Worm (Caenorhabditis elegans) whole organism, dauer: ENCODE results near the gene H03E18.2.
"Not testable (repeated sequence)": the region's sequence is repeated elsewhere in the genome, so short reads cannot be mapped to it uniquely, and the experiment has no call there.

Source experiments
- unc-62 ChIP-seq: sonication (generic microtip); optimal IDR thresholded peaks from 2 replicates; lab custom pipeline; 2017; ENCODE audit warnings: missing biosample characterization, missing genetic modification reagents, missing genetic modification characterization

The H03E18.2 gene

ce11 chrX:8545971-8546442 lies 25.7 kb upstream of the H03E18.2 start, which contains the start of gene sdha-1:
sdha-1 (minus strand) TSS chrX:8546021.
- TF ChIP-seq unc-62 (GFP tag; lab: Kevin White, UChicago) = no peak

DNA sequence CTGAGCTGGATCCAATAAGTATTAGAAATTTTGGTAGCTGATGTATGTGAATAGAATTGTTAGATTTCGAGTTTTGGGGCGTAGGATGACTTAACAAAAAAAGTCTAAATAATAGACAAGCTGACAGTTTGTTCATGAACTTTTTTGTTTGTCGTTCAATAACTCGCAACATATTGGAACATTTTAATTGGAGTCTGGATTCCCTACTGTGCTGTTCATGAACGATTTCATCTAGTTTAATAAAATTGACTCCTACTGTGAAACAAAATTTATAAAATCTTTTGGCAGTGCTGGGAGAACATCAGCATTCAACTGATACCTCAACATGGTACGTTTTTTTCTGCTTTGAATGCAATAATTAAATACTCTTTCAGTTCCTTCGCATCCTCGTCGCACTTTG lies 21.3 kb upstream of the H03E18.2 start, which contains the start of gene nspc-7:
TSS of gene nspc-7 (plus strand) at position 301 of the 400 bp plus-strand sequence.
- not testable (repeated sequence) for TF ChIP-seq unc-62 (GFP tag; lab: Kevin White, UChicago)

DNA sequence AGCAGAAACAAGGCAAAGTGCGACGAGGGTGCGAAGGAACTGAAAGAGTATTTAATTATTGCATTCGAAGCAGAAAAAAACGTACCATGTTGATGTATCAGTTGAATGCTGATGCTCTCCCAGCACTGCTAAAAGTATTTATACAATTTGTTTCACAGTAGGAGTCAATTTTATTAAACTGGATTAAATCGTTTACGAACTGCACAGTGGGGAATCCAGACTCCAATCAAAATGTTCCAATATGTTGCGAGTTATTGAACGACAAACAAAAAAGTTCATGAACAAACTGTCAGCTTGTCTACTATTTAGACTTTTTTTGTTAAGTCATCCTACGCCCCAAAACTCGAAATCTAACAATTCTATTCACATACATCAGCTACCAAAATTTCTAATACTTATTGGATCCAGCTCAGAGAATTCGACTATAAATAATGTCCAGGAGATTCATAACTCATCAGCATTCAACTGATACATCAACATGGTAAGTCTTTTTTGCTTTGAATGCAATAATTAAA lies 18.0 kb upstream of the H03E18.2 start, which contains the start of the genes nspc-4 and nspc-5:
TSS of gene nspc-4 (minus strand) at position 101 of the 515 bp plus-strand sequence.
TSS of gene nspc-5 (plus strand) at position 465 of the 515 bp plus-strand sequence.
- TF ChIP-seq unc-62 (GFP tag; lab: Kevin White, UChicago) = not testable (repeated sequence)

DNA sequence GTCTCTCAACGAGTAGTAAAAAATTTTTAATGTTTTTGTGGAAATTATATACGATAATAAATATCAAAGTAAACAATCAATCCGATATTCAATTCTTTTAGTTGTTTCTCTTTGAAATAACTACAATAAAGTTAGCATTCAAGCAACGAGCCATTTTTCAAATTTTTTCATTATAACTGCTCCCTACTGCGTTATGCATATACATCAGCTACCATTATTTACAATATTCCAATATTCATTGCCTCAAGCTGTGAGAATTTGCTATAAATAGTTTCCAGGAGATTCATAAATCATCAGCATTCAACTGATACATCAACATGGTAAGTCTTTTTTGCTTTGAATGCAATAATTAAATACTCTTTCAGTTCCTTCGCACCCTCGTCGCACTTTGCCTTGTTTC lies 16.5 kb upstream of the H03E18.2 start, which contains the start of gene nspc-3:
TSS of gene nspc-3 (plus strand) at position 301 of the 400 bp plus-strand sequence.
- no peak for TF ChIP-seq unc-62 (GFP tag; lab: Kevin White, UChicago)

- not testable (repeated sequence) for TF ChIP-seq unc-62 (GFP tag; lab: Kevin White, UChicago)
These were observed 14.7 kb upstream of the H03E18.2 start, which contains the start of gene nspc-1 for ce11 chrX:8535006-8535405. nspc-1 (minus strand) TSS chrX:8535106.

- TF ChIP-seq unc-62 (GFP tag; lab: Kevin White, UChicago) = no peak
These were observed 7.6 kb upstream of the H03E18.2 start, which contains the start of gene flp-5 for ce11 chrX:8527950-8528349. flp-5 (plus strand) TSS chrX:8528250.

DNA sequence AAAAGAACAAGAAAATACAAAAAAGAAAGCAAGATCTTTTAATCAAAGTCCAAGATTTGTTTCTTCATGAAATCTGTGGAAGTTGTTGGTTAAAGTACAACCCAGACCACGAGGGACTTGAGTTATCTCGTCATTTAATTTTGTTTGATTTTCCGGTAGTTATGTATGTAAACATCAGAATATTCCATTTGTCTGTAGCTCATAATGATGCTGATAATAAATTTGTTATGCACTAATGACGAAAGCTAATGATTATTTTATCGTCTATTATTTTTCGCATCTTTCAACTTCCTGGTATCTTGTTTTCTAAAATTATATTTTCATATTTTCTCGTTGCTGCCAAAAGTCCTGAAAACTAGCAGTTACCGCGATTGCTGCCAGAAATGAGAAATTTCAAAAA lies 2.7 kb upstream of the H03E18.2 start:
- no peak for TF ChIP-seq unc-62 (GFP tag; lab: Kevin White, UChicago)

ce11 chrX:8521614-8522013 lies 1.3 kb upstream of the H03E18.2 start, which contains the start of gene C03G5.14:
C03G5.14 (plus strand) TSS chrX:8521914.
- TF ChIP-seq unc-62 (GFP tag; lab: Kevin White, UChicago) = no peak

ce11 chrX:8509088-8509487 lies 11.2 kb downstream of the H03E18.2 start:
- TF ChIP-seq unc-62 (GFP tag; lab: Kevin White, UChicago) = no peak

- TF ChIP-seq unc-62 (GFP tag; lab: Kevin White, UChicago) = no peak
These were observed 12.7 kb downstream of the H03E18.2 start, which contains the start of gene H03E18.1 for ce11 chrX:8507576-8507975. H03E18.1 (plus strand) TSS chrX:8507876.

DNA sequence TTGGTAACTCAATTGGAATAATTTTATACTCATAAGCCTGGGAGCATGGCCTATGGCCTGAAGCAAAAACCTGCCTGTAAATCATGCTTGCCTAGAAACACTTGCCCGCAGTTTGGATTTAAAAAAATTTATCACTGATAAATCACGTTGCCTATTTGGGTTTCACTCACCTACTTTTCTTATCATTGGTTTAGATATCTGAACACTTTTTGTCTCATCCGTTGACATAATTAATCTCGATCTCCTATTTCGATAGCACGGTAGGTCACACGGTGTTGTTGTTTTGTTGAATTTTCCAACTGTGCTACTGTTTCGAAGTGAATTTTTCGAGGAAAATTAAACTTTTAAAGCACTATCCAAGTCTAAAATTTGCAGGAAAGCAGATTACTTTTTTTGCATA lies 13.2 kb downstream of the H03E18.2 start:
- TF ChIP-seq unc-62 (GFP tag; lab: Kevin White, UChicago) = no peak

ce11 chrX:8504207-8504606 lies 16.1 kb downstream of the H03E18.2 start:
- TF ChIP-seq unc-62 (GFP tag; lab: Kevin White, UChicago) = no peak

DNA sequence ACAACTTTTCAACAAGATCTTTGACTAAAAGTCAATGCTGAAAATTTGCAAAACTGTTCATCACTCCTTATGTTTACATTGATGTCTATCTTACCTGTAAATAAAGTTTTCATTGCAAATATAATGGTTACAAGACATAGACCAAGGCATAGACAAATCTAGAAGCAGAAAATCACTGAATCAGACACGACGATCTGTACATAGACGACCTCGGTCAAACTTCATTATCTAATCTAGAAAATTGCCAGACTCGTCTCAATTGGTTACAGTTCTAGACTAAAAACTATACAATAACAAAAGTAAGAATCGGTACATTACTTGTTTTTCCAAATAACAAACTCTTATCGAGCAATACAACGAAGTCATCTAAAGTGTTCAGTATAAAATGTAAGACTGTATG lies 19.4 kb downstream of the H03E18.2 start, which contains the start of gene grd-4:
TSS of gene grd-4 (plus strand) at position 301 of the 400 bp plus-strand sequence.
- no peak for TF ChIP-seq unc-62 (GFP tag; lab: Kevin White, UChicago)

DNA sequence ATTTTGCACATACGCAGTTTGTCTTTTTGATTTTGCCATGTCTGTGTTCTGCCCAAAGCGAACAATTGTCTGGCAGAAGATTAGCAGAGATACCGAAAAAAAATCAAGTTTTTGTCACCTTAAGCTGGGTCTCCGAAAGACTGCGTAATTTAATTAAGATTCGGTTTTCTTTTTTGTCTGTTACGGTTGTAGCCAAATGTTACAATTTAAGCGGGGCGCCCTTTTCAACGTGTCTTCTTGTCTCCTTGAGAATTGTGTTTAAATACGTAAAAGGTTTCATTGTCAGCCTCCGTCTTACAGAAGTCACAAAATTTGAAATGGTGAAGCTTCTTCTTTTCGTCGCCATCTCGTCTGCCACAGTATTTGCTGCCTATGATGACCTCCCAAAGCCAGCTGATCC lies 20.6 kb downstream of the H03E18.2 start, which contains the start of gene grd-14:
TSS of gene grd-14 (plus strand) at position 301 of the 400 bp plus-strand sequence.
- no peak for TF ChIP-seq unc-62 (GFP tag; lab: Kevin White, UChicago)

- no peak for TF ChIP-seq unc-62 (GFP tag; lab: Kevin White, UChicago)
These were observed 25.3 kb downstream of the H03E18.2 start, which contains the start of gene T01B10.5 for ce11 chrX:8495005-8495404. T01B10.5 (plus strand) TSS chrX:8495305.

DNA sequence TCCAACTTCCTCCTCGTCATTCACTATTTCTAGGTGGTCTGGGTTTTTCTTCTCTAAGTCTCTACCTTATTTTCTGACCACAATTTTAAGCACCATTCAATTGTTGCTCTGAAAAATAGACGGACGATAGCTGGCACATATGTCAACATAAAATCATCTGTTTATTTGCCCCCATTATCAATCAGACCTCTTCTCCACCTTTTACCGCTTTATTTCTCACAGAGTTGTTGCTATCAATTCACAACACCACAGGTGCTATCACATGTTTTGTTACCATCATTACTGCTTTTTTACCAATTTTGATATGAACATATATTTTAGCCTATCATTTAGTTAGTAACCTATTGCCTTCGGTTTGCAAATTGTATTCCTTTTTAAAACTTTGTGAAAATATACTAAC lies 27.6 kb downstream of the H03E18.2 start:
- TF ChIP-seq unc-62 (GFP tag; lab: Kevin White, UChicago) = no peak
